Worm (Caenorhabditis elegans) whole organism, young adult: ENCODE results near the gene Y75B8A.31.
A peak's percentile ranks its signal among the peaks of the same experiment; 100 is the strongest.

Experiments used
- B0261.1 ChIP-seq: sonication (generic microtip); optimal IDR thresholded peaks from 2 replicates; lab custom pipeline; 2016; ENCODE audit warnings: mild to moderate bottlenecking, missing genetic modification characterization, moderate library complexity, missing compliant biosample characterization
- D2030.7 ChIP-seq: fragments of 200-800 bp; sonication (Bioruptor generic); IDR thresholded peaks from 2 replicates; pipeline ENCODE4 v1.3.6; 2022; ENCODE audit warnings: missing genetic modification reagents, missing genetic modification characterization, missing compliant biosample characterization
- F52B5.7 ChIP-seq: sonication (generic microtip); optimal IDR thresholded peaks from 2 replicates; lab custom pipeline; 2016; ENCODE audit warnings: mild to moderate bottlenecking, missing genetic modification characterization, missing compliant biosample characterization
- K12H6.12 ChIP-seq: fragments of 200-800 bp; sonication (Bioruptor generic); optimal IDR thresholded peaks from 2 replicates; lab custom pipeline; 2018; ENCODE audit warnings: mild to moderate bottlenecking, missing genetic modification characterization, missing compliant biosample characterization
- Y53G8AR.9 ChIP-seq: fragments of 200-800 bp; sonication (Bioruptor generic); conservative IDR thresholded peaks from 2 replicates; pipeline ENCODE4 v1.3.6; 2022; ENCODE audit warnings: missing genetic modification reagents, missing genetic modification characterization, missing compliant biosample characterization
- ama-1 ChIP-seq, 3 experiments: fragments of 150-350 bp in 1 of 3; sonication (generic microtip) in 2 of 3; optimal IDR thresholded peaks; 2 replicates each; lab custom pipeline; 2014 to 2018; ENCODE audit warnings: missing biosample characterization in 2 of 3, missing genetic modification characterization in 2 of 3, missing genetic modification reagents in 2 of 3
- die-1 ChIP-seq: sonication (generic microtip); optimal IDR thresholded peaks from 2 replicates; lab custom pipeline; 2016; ENCODE audit warnings: missing genotype, mild to moderate bottlenecking, missing genetic modification characterization, missing compliant biosample characterization
- hlh-26 ChIP-seq: fragments of 200-800 bp; sonication (Bioruptor generic); conservative IDR thresholded peaks from 2 replicates; pipeline ENCODE4 v1.3.6; 2022; ENCODE audit warnings: missing genetic modification reagents, missing genetic modification characterization, missing compliant biosample characterization
- hmg-1.2 ChIP-seq: fragments of 200-800 bp; sonication (Bioruptor generic); IDR thresholded peaks from 2 replicates; pipeline ENCODE4 v1.3.6; 2022; ENCODE audit warnings: missing genetic modification reagents, missing genetic modification characterization, missing compliant biosample characterization
- lin-54 ChIP-seq: fragments of 200-800 bp; sonication (Bioruptor generic); optimal IDR thresholded peaks from 2 replicates; lab custom pipeline; 2018; ENCODE audit warnings: mild to moderate bottlenecking, missing genetic modification characterization, missing compliant biosample characterization
- snpc-1.3 ChIP-seq: sonication (generic microtip); optimal IDR thresholded peaks from 2 replicates; lab custom pipeline; 2017; ENCODE audit warnings: missing genetic modification characterization, mild to moderate bottlenecking, missing compliant biosample characterization, antibody characterized with exemption, moderate library complexity, missing genotype, missing genetic modification reagents; ENCODE audit not compliant: insufficient read depth
- unc-130 ChIP-seq: sonication (generic microtip); optimal IDR thresholded peaks from 2 replicates; lab custom pipeline; 2016; ENCODE audit warnings: missing genetic modification reagents, missing genetic modification characterization, missing compliant biosample characterization

- no peak for TF ChIP-seq ama-1 (optimal IDR thresholded peaks at IDR 0.05; lab: Kevin White, UChicago)
- no peak for TF ChIP-seq ama-1 (GFP tag; optimal IDR thresholded peaks at IDR 0.05; lab: Kevin White, UChicago)
- no peak for TF ChIP-seq unc-130 (GFP tag; lab: Kevin White, UChicago)
- TF ChIP-seq lin-54: no peak
- no peak for TF ChIP-seq hlh-26 (GFP tag; lab: Robert Waterston, UW)
- no peak for TF ChIP-seq D2030.7
- TF ChIP-seq Y53G8AR.9: no peak
- no peak for TF ChIP-seq B0261.1 (tag; lab: Kevin White, UChicago)
- no peak for TF ChIP-seq snpc-1.3 (tag; lab: Kevin White, UChicago)
- no peak for TF ChIP-seq K12H6.12 (tag; lab: Kevin White, UChicago)
- no peak for TF ChIP-seq die-1 (tag; lab: Kevin White, UChicago)
- no peak for TF ChIP-seq F52B5.7 (tag; lab: Kevin White, UChicago)
- TF ChIP-seq hmg-1.2 (GFP tag; lab: Robert Waterston, UW): peak; percentile 43; the same call in 1 of the 2 replicates
Observed at ce11 chrIII:12325284-12325683, 26.2 kb upstream of the Y75B8A.31 start.
